Worm (Caenorhabditis elegans) whole organism, L4/young adult: ENCODE data around the gene srx-84.
A peak's percentile ranks its signal among the peaks of the same experiment; 100 is the strongest.

Experiments used
- W03F9.2 ChIP-seq: fragments of 150-350 bp; optimal IDR thresholded peaks from 2 replicates; lab custom pipeline; 2014; ENCODE audit warnings: missing biosample characterization, missing genetic modification characterization
- dao-5 ChIP-seq: sonication (generic microtip); optimal IDR thresholded peaks from 2 replicates; lab custom pipeline; 2016; ENCODE audit warnings: missing genotype, missing genetic modification characterization, moderate library complexity, missing compliant biosample characterization
- him-1 ChIP-seq: sonication (generic microtip); optimal IDR thresholded peaks from 2 replicates; lab custom pipeline; 2016; ENCODE audit warnings: missing genotype, missing genetic modification reagents, missing genetic modification characterization, missing compliant biosample characterization

srx-84 gene

DNA sequence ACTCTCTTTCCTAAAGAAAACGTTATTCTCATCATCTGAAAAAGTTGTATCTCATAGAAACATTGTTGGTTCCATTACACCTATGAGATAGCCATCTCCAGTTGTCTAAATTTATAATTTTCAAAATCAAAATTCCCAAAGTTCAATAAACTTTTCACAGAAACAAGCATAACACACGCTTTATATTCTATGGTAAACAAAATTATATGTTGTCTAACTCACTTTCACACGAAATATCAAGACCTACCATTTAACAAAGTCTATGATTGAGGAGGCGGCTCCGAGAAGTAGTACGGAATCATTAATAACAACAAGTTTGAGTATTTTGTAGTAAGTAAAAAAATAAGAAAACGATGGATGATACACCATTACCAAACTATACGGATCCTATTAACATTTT, at the start of gene srx-84:
Gene srx-84 (plus strand): TSS at position 301 of the 400 bp plus-strand sequence.
- TF ChIP-seq dao-5 (tag; lab: Kevin White, UChicago) (no peak), W03F9.2 (tag; lab: Kevin White, UChicago) (no peak), him-1 (tag; lab: Kevin White, UChicago) (no peak)

DNA sequence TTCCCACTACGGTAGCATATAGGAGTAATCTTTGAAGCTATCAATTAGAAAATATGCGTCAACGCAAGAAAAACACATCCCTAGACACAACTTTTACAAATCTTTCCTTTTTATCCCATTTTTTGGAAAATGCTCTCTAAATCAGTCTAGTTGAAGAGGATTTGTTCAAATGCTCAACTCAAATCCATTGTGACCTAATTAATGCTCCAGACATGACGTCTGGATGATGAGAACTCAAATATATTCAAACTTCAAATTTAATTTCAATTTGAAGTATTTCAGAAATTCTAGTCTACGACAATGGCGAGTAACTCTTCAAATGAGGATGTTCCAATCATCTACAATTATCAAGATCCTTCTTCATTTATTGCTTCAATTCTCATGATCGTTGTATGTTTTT, 46.5 kb upstream of the srx-84 start, which contains the start of gene srx-85:
Gene srx-85 (plus strand): TSS at position 301 of the 400 bp plus-strand sequence.
- TF ChIP-seq W03F9.2 (tag; lab: Kevin White, UChicago) (no peak), him-1 (tag; lab: Kevin White, UChicago) (no peak), dao-5 (tag; lab: Kevin White, UChicago) (no peak)

ce11 chrV:11554260-11554659, 44.6 kb upstream of the srx-84 start, which contains the start of gene duo-1:
Gene duo-1 (plus strand): TSS chrV:11554630.
- TF ChIP-seq W03F9.2 (tag; lab: Kevin White, UChicago) (no peak), him-1 (tag; lab: Kevin White, UChicago) (no peak), dao-5 (tag; lab: Kevin White, UChicago) (no peak)

- no peak for TF ChIP-seq him-1 (tag; lab: Kevin White, UChicago)
- TF ChIP-seq dao-5 (tag; lab: Kevin White, UChicago) = no peak
- no peak for TF ChIP-seq W03F9.2 (tag; lab: Kevin White, UChicago)
Measured at ce11 chrV:11562643-11563042, 36.3 kb upstream of the srx-84 start, which contains the start of gene srx-86. Gene srx-86 (plus strand): TSS chrV:11562943.

- TF ChIP-seq him-1 (tag; lab: Kevin White, UChicago) (no peak), dao-5 (tag; lab: Kevin White, UChicago) (no peak), W03F9.2 (tag; lab: Kevin White, UChicago) (no peak)
Measured at ce11 chrV:11564573-11564972, 34.3 kb upstream of the srx-84 start, which contains the start of gene srx-87. Gene srx-87 (plus strand): TSS chrV:11564873.

ce11 chrV:11570169-11570651, 28.7 kb upstream of the srx-84 start, which contains the start of the genes nhr-101 and pms-2:
Gene nhr-101 (plus strand): TSS chrV:11570476.
Gene pms-2 (minus strand): TSS chrV:11570601.
- TF ChIP-seq W03F9.2 (tag; lab: Kevin White, UChicago) (no peak), him-1 (tag; lab: Kevin White, UChicago) (no peak), dao-5 (tag; lab: Kevin White, UChicago) (no peak)

DNA sequence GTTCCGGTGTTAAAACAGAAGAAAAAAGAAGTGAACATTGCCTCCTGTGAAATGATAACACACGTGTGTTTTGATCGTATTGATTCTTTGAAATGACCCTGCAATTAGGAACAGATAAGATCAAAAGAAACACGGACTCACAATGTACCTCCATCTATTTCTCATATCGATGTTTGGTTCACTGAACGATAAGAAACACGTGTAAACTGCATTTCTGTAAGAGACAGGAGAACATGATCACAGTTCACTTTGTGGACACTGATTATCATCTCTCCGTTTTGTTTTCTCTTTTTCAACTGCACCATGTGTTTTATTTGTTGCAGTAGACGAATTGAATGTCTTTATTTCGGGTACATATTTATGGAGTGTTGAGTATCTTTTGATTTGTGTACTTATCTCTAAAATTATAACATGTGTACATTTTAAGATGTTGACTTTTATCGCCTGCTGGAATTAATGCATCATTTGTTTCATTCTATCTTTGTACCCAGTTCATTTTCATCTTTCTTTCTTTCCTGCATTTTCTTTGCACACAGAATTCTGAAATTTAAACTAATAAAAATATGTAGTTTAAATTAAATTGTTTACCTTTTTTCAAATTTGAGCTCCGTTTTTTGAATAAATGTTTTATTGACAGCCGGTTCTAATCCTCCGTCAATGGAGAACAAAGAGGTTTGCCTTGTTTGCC, 26.0 kb upstream of the srx-84 start, which contains the start of the genes H12C20.7 and nhr-68:
Gene H12C20.7 (minus strand): TSS at position 188 of the 688 bp plus-strand sequence.
Gene nhr-68 (plus strand): TSS at position 638 of the 688 bp plus-strand sequence.
- TF ChIP-seq W03F9.2 (tag; lab: Kevin White, UChicago) (peak; percentile 60), dao-5 (tag; lab: Kevin White, UChicago) (no peak), him-1 (tag; lab: Kevin White, UChicago) (no peak)

- TF ChIP-seq W03F9.2 (tag; lab: Kevin White, UChicago) (no peak), him-1 (tag; lab: Kevin White, UChicago) (no peak), dao-5 (tag; lab: Kevin White, UChicago) (no peak)
Measured at ce11 chrV:11574563-11574962, 24.3 kb upstream of the srx-84 start.

DNA sequence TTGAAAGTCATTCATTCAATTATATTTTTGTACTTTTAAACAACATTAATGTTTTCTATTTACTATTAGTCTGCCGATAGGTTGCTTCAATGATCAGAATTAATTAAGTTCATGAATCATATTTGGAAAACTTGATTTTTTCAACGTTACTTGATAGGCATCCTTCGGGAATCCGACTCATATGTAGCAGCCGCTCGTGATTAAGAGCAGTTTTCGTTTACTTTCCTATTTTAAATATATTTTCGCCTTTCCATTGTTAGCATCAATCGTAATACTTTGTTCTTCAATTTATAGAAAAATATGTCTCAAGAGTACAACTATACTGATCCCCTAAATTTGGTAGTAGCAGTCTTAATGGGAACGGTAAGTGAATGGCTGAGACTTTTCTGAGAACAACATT, 18.1 kb upstream of the srx-84 start, which contains the start of gene srx-90:
Gene srx-90 (plus strand): TSS at position 301 of the 400 bp plus-strand sequence.
- no peak for TF ChIP-seq dao-5 (tag; lab: Kevin White, UChicago)
- TF ChIP-seq him-1 (tag; lab: Kevin White, UChicago) = no peak
- TF ChIP-seq W03F9.2 (tag; lab: Kevin White, UChicago) = no peak

DNA sequence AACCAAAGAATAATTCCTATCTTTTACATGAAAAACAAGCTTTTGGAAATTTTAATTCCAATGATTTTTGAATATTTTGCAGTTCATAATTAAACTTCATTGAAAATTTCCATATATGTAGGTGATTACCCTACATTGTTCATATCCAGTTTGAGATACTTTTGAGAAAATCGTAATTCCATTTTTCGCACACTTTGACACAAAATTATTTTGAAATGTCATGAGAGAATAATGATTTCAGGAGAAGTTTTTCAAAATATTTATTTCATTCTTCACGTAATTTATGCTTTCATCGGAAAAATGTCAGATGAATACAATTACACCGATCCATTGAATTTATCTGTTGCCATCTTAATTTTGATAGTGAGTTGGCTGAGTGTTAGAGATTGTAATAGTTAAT, 15.7 kb upstream of the srx-84 start, which contains the start of gene srx-88:
Gene srx-88 (plus strand): TSS at position 301 of the 400 bp plus-strand sequence.
- TF ChIP-seq dao-5 (tag; lab: Kevin White, UChicago) (no peak), W03F9.2 (tag; lab: Kevin White, UChicago) (no peak), him-1 (tag; lab: Kevin White, UChicago) (no peak)

DNA sequence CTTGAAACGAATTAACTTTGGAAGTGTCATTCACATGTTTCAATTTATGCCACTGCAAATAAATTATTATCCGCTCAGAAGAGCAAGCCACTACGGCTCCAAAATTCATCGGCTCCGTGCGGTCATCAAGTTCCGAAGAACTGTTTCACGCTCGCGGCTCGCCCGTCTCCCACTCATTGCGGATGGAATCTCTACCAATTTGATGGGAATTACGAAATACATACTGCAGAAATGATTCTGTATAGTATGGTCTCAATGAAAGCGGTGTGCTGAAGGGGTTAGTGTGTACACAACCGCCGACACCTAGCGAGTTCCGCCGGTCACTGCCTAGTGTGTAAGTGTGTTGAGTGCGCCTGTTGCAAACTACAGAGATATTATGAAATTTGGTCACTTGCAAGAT, 13.8 kb upstream of the srx-84 start:
- no peak for TF ChIP-seq dao-5 (tag; lab: Kevin White, UChicago)
- TF ChIP-seq W03F9.2 (tag; lab: Kevin White, UChicago) = no peak
- TF ChIP-seq him-1 (tag; lab: Kevin White, UChicago) = no peak

DNA sequence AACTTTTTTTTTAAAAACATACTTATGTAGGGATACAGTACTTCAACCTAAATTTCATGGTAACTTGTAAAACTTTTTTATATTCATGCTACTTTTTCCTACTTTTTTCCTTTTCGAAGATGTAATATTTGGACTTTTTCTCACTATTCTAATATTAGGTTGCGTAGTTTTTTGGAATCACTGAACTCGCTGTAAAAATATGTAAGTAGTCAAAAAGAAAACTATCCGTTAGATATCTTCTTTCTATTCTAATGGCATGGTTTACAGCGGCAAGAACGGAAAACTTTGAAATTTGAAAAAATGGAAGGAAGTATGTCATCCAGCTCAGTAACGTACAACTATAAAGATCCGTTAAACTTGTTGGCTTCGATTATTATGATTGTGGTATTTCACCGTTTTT, 9.5 kb upstream of the srx-84 start, which contains the start of gene srx-82:
Gene srx-82 (plus strand): TSS at position 301 of the 400 bp plus-strand sequence.
- TF ChIP-seq him-1 (tag; lab: Kevin White, UChicago) (no peak), dao-5 (tag; lab: Kevin White, UChicago) (no peak), W03F9.2 (tag; lab: Kevin White, UChicago) (no peak)

DNA sequence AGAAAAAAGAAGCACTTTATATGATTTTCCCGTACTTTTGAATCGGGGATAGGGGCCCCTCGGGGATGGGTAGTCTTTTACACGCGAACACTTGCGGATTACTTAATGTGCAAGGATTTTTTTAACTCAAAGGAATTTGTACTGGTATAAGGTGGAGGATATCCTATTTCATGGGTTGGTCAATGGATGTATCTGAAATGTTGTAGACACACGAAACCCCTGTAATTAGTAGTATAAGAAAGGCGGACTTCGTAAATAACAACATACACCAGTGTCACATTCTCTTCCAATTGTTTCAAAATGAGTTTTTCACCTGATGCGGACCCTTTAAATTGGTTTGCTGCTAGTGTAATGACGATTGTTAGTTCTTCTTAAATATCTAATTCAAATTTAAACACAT, 5.5 kb upstream of the srx-84 start, which contains the start of gene srx-80:
Gene srx-80 (plus strand): TSS at position 301 of the 400 bp plus-strand sequence.
- TF ChIP-seq dao-5 (tag; lab: Kevin White, UChicago) (no peak), him-1 (tag; lab: Kevin White, UChicago) (no peak), W03F9.2 (tag; lab: Kevin White, UChicago) (no peak)
